Worm (Caenorhabditis elegans) whole organism, L2 larva: ENCODE results near the gene unc-47.

Experiments
- C34F6.9 ChIP-seq: fragments of 150-350 bp; optimal IDR thresholded peaks from 2 replicates; lab custom pipeline; 2014; ENCODE audit warnings: missing biosample characterization, missing genetic modification characterization
- F13H6.1 ChIP-seq: sonication (generic microtip); optimal IDR thresholded peaks from 2 replicates; lab custom pipeline; 2016; ENCODE audit warnings: missing genetic modification characterization, missing compliant biosample characterization
- R02D3.7 ChIP-seq: fragments of 150-350 bp; optimal IDR thresholded peaks from 2 replicates; lab custom pipeline; 2014; ENCODE audit warnings: missing biosample characterization, missing genetic modification characterization
- aly-2 ChIP-seq: fragments of 150-350 bp; optimal IDR thresholded peaks from 2 replicates; lab custom pipeline; 2014; ENCODE audit warnings: missing biosample characterization, missing genetic modification characterization
- ama-1 ChIP-seq: fragments of 150-350 bp; optimal IDR thresholded peaks from 2 replicates; lab custom pipeline; 2018; ENCODE audit warnings: inconsistent platforms
- blmp-1 ChIP-seq: sonication (generic microtip); optimal IDR thresholded peaks from 2 replicates; lab custom pipeline; 2017; ENCODE audit warnings: missing genetic modification characterization, mild to moderate bottlenecking, missing compliant biosample characterization, antibody characterized with exemption, moderate library complexity; ENCODE audit not compliant: insufficient read depth
- ceh-16 ChIP-seq: fragments of 150-350 bp; optimal IDR thresholded peaks from 2 replicates; lab custom pipeline; 2014; ENCODE audit warnings: missing biosample characterization, missing genetic modification characterization
- ceh-82 ChIP-seq: fragments of 150-350 bp; optimal IDR thresholded peaks from 2 replicates; lab custom pipeline; 2014; ENCODE audit warnings: missing biosample characterization, missing genetic modification characterization
- crh-2 ChIP-seq: sonication (generic microtip); optimal IDR thresholded peaks from 2 replicates; lab custom pipeline; 2017; ENCODE audit warnings: missing biosample characterization, missing genetic modification characterization
- dmd-4 ChIP-seq: sonication (generic microtip); optimal IDR thresholded peaks from 2 replicates; lab custom pipeline; 2017; ENCODE audit warnings: missing biosample characterization, missing genetic modification characterization
- egl-27 ChIP-seq: sonication (generic microtip); optimal IDR thresholded peaks from 3 replicates; lab custom pipeline; 2017; ENCODE audit warnings: missing biosample characterization, missing genetic modification reagents, missing genetic modification characterization
- elt-1 ChIP-seq: fragments of 150-350 bp; optimal IDR thresholded peaks from 2 replicates; lab custom pipeline; 2014; ENCODE audit warnings: missing biosample characterization, missing genetic modification characterization
- elt-3 ChIP-seq: sonication (generic microtip); optimal IDR thresholded peaks from 2 replicates; lab custom pipeline; 2017; ENCODE audit warnings: missing biosample characterization, missing genetic modification characterization
- fos-1 ChIP-seq: fragments of 150-350 bp; optimal IDR thresholded peaks from 2 replicates; lab custom pipeline; 2014; ENCODE audit warnings: missing biosample characterization, missing genetic modification characterization
- gmeb-1 ChIP-seq: fragments of 150-350 bp; optimal IDR thresholded peaks from 2 replicates; lab custom pipeline; 2014; ENCODE audit warnings: missing biosample characterization, missing genetic modification characterization
- lin-11 ChIP-seq: fragments of 150-350 bp; sonication (generic microtip); optimal IDR thresholded peaks from 2 replicates; lab custom pipeline; 2014; ENCODE audit warnings: missing biosample characterization, missing genetic modification characterization, inconsistent platforms, mixed read lengths
- lin-13 ChIP-seq: fragments of 150-350 bp; optimal IDR thresholded peaks from 2 replicates; lab custom pipeline; 2014; ENCODE audit warnings: missing biosample characterization, missing genetic modification reagents, missing genetic modification characterization
- lin-39 ChIP-seq: fragments of 150-350 bp; optimal IDR thresholded peaks from 2 replicates; lab custom pipeline; 2014; ENCODE audit warnings: missing biosample characterization, missing genetic modification reagents, missing genetic modification characterization
- lsy-2 ChIP-seq, 2 experiments: fragments of 150-350 bp in 1 of 2; sonication (generic microtip) in 1 of 2; optimal IDR thresholded peaks; 2 replicates each; lab custom pipeline; 2014 to 2017; ENCODE audit warnings: missing biosample characterization in 2 of 2, missing genetic modification characterization in 2 of 2
- mab-5 ChIP-seq: fragments of 150-350 bp; optimal IDR thresholded peaks from 2 replicates; lab custom pipeline; 2014; ENCODE audit warnings: missing biosample characterization, missing genetic modification characterization
- nhr-10 ChIP-seq: sonication (generic microtip); optimal IDR thresholded peaks from 2 replicates; lab custom pipeline; 2017; ENCODE audit warnings: missing biosample characterization, missing genetic modification characterization
- nhr-12 ChIP-seq: fragments of 150-350 bp; optimal IDR thresholded peaks from 2 replicates; lab custom pipeline; 2014; ENCODE audit warnings: missing biosample characterization, missing genetic modification characterization
- nhr-21 ChIP-seq: fragments of 150-350 bp; optimal IDR thresholded peaks from 2 replicates; lab custom pipeline; 2014; ENCODE audit warnings: missing biosample characterization, missing genetic modification characterization
- nhr-237 ChIP-seq: fragments of 150-350 bp; optimal IDR thresholded peaks from 2 replicates; lab custom pipeline; 2014; ENCODE audit warnings: missing biosample characterization, missing genetic modification characterization
- nhr-25 ChIP-seq: fragments of 150-350 bp; sonication (generic microtip); optimal IDR thresholded peaks from 3 replicates; lab custom pipeline; 2014; ENCODE audit warnings: missing biosample characterization, missing genetic modification characterization
- nhr-6 ChIP-seq: fragments of 150-350 bp; optimal IDR thresholded peaks from 2 replicates; lab custom pipeline; 2014; ENCODE audit warnings: missing biosample characterization, missing genetic modification characterization
- peb-1 ChIP-seq: fragments of 150-350 bp; optimal IDR thresholded peaks from 2 replicates; lab custom pipeline; 2014; ENCODE audit warnings: missing biosample characterization, missing genetic modification characterization
- skn-1 ChIP-seq: sonication (generic microtip); optimal IDR thresholded peaks from 2 replicates; lab custom pipeline; 2017; ENCODE audit warnings: missing biosample characterization, missing genetic modification characterization
- sma-3 ChIP-seq: sonication (generic microtip); optimal IDR thresholded peaks from 2 replicates; lab custom pipeline; 2016; ENCODE audit warnings: missing genetic modification reagents, missing genetic modification characterization, missing compliant biosample characterization
- sma-9 ChIP-seq, 2 experiments: fragments of 150-350 bp in 1 of 2; sonication (generic microtip) in 1 of 2; optimal IDR thresholded peaks; 2 replicates each; lab custom pipeline; 2014 to 2016; ENCODE audit warnings: missing genetic modification characterization in 2 of 2, mild to moderate bottlenecking in 1 of 2, missing biosample characterization in 1 of 2, missing compliant biosample characterization in 1 of 2, missing genetic modification reagents in 1 of 2, moderate library complexity in 1 of 2
- snpc-4 ChIP-seq: fragments of 150-350 bp; optimal IDR thresholded peaks from 2 replicates; lab custom pipeline; 2014; ENCODE audit warnings: missing biosample characterization, missing genetic modification characterization
- unc-39 ChIP-seq: fragments of 150-350 bp; optimal IDR thresholded peaks from 2 replicates; lab custom pipeline; 2014; ENCODE audit warnings: missing biosample characterization, missing genetic modification characterization
- unc-55 ChIP-seq: fragments of 150-350 bp; sonication (generic microtip); optimal IDR thresholded peaks from 3 replicates; lab custom pipeline; 2014; ENCODE audit warnings: missing biosample characterization, missing genetic modification reagents, missing genetic modification characterization
- zag-1 ChIP-seq: fragments of 150-350 bp; optimal IDR thresholded peaks from 2 replicates; lab custom pipeline; 2014; ENCODE audit warnings: missing biosample characterization, missing genetic modification characterization
- ztf-1 ChIP-seq: fragments of 200-800 bp; sonication (Bioruptor generic); conservative IDR thresholded peaks from 2 replicates; pipeline ENCODE4 v1.3.6; 2022; ENCODE audit warnings: missing genetic modification characterization, missing compliant biosample characterization
- ztf-11 ChIP-seq: sonication (generic microtip); optimal IDR thresholded peaks from 2 replicates; lab custom pipeline; 2017; ENCODE audit warnings: missing biosample characterization, missing genetic modification characterization
- ztf-4 ChIP-seq: fragments of 150-350 bp; optimal IDR thresholded peaks from 2 replicates; lab custom pipeline; 2014; ENCODE audit warnings: missing biosample characterization, missing genetic modification characterization

unc-47 gene

ce11 chrIII:10199052-10199451 lies 13.0 kb upstream of the unc-47 start, which contains the start of gene T20G5.8:
Gene T20G5.8 (plus strand): TSS chrIII:10199352.
- TF ChIP-seq nhr-21 (tag; lab: Kevin White, UChicago) (no peak), gmeb-1 (no peak), ama-1 (lab: Kevin White, UChicago) (no peak), peb-1 (tag; lab: Kevin White, UChicago) (no peak), lin-39 (tag; lab: Kevin White, UChicago) (no peak), mab-5 (tag; lab: Kevin White, UChicago) (no peak), ztf-4 (tag; lab: Kevin White, UChicago) (no peak)

- no peak for TF ChIP-seq unc-39
- no peak for TF ChIP-seq dmd-4 (tag; lab: Kevin White, UChicago)
- TF ChIP-seq nhr-6, result no peak
- no peak for TF ChIP-seq nhr-237 (tag; lab: Kevin White, UChicago)
- TF ChIP-seq mab-5 (tag; lab: Kevin White, UChicago), result no peak
- TF ChIP-seq egl-27 (tag; lab: Kevin White, UChicago), result no peak
- no peak for TF ChIP-seq ztf-1 (GFP tag; lab: Robert Waterston, UW)
- TF ChIP-seq nhr-10, result no peak
- no peak for TF ChIP-seq elt-3
- TF ChIP-seq blmp-1 (tag; lab: Kevin White, UChicago), result no peak
- TF ChIP-seq skn-1 (tag; lab: Kevin White, UChicago), result no peak
- TF ChIP-seq, all 48 proteins: peak for 0
Measured at ce11 chrIII:10197416-10197815, 11.4 kb upstream of the unc-47 start, which contains the start of gene dod-6. Gene dod-6 (plus strand): TSS chrIII:10197716.

ce11 chrIII:10196796-10197195 lies 10.7 kb upstream of the unc-47 start:
- TF ChIP-seq ceh-16 (tag; lab: Kevin White, UChicago), result no peak
- TF ChIP-seq aly-2 (tag; lab: Kevin White, UChicago), result no peak
- TF ChIP-seq blmp-1 (tag; lab: Kevin White, UChicago), result no peak
- no peak for TF ChIP-seq sma-3

ce11 chrIII:10195911-10196310 lies 9.9 kb upstream of the unc-47 start:
- TF ChIP-seq blmp-1 (tag; lab: Kevin White, UChicago), result no peak
- TF ChIP-seq mab-5 (tag; lab: Kevin White, UChicago), result no peak

ce11 chrIII:10194569-10194968 lies 8.5 kb upstream of the unc-47 start:
- no peak for TF ChIP-seq sma-3
- no peak for TF ChIP-seq ceh-16 (tag; lab: Kevin White, UChicago)
- TF ChIP-seq C34F6.9, result no peak
- no peak for TF ChIP-seq sma-9 (GFP tag; optimal IDR thresholded peaks at IDR 0.05; lab: Kevin White, UChicago)
- no peak for TF ChIP-seq sma-9 (tag; optimal IDR thresholded peaks at IDR 0.05; lab: Kevin White, UChicago)
- TF ChIP-seq nhr-10, result no peak
- no peak for TF ChIP-seq R02D3.7 (tag; lab: Kevin White, UChicago)
- TF ChIP-seq nhr-6, result no peak
- TF ChIP-seq aly-2 (tag; lab: Kevin White, UChicago), result no peak
- no peak for TF ChIP-seq blmp-1 (tag; lab: Kevin White, UChicago)
- no peak for TF ChIP-seq ceh-82 (tag; lab: Kevin White, UChicago)
- TF ChIP-seq ztf-1 (GFP tag; lab: Robert Waterston, UW), result no peak
- no peak for TF ChIP-seq lsy-2 (tag; optimal IDR thresholded peaks at IDR 0.05; lab: Kevin White, UChicago)

ce11 chrIII:10188912-10189311 lies 2.9 kb upstream of the unc-47 start, which contains the start of gene epac-1:
Gene epac-1 (plus strand): TSS chrIII:10189212.
- TF ChIP-seq lin-13, result no peak
- no peak for TF ChIP-seq sma-9 (GFP tag; optimal IDR thresholded peaks at IDR 0.05; lab: Kevin White, UChicago)
- no peak for TF ChIP-seq sma-9 (tag; optimal IDR thresholded peaks at IDR 0.05; lab: Kevin White, UChicago)
- TF ChIP-seq C34F6.9, result no peak
- TF ChIP-seq elt-3, result no peak
- no peak for TF ChIP-seq zag-1 (tag; lab: Kevin White, UChicago)
- TF ChIP-seq fos-1, result no peak
- no peak for TF ChIP-seq ztf-11 (tag; lab: Kevin White, UChicago)
- TF ChIP-seq ceh-16 (tag; lab: Kevin White, UChicago), result no peak
- no peak for TF ChIP-seq ceh-82 (tag; lab: Kevin White, UChicago)
- no peak for TF ChIP-seq lin-11 (tag; lab: Kevin White, UChicago)
- no peak for TF ChIP-seq nhr-12 (tag; lab: Kevin White, UChicago)
- no peak for TF ChIP-seq mab-5 (tag; lab: Kevin White, UChicago)
- TF ChIP-seq snpc-4, result no peak
- TF ChIP-seq lin-39 (tag; lab: Kevin White, UChicago), result no peak
- no peak for TF ChIP-seq crh-2
- TF ChIP-seq elt-1 (tag; lab: Kevin White, UChicago), result no peak
- no peak for TF ChIP-seq nhr-25
- no peak for TF ChIP-seq unc-55
- no peak for TF ChIP-seq F13H6.1
- TF ChIP-seq blmp-1 (tag; lab: Kevin White, UChicago), result no peak
